Worm (Caenorhabditis elegans) whole organism, midembryonic: Measurements from ENCODE around the gene str-246.
"Not testable (repeated sequence)": the region's sequence is repeated elsewhere in the genome, so short reads cannot be mapped to it uniquely, and the experiment has no call there.

Experiments used
- T22C8.4 ChIP-seq: fragments of 200-800 bp; sonication (Bioruptor generic); IDR thresholded peaks from 2 replicates; pipeline ENCODE4 v1.3.6; 2022; ENCODE audit warnings: missing genetic modification characterization, missing compliant biosample characterization
- cog-1 ChIP-seq: sonication (generic microtip); optimal IDR thresholded peaks from 2 replicates; lab custom pipeline; 2016; ENCODE audit warnings: missing genetic modification characterization, missing compliant biosample characterization
- flt-1 ChIP-seq: fragments of 200-800 bp; sonication (Bioruptor generic); IDR thresholded peaks from 2 replicates; pipeline ENCODE4 v1.3.6; 2022; ENCODE audit warnings: missing genetic modification characterization, missing compliant biosample characterization
- klf-2 ChIP-seq: fragments of 200-800 bp; sonication (Bioruptor generic); conservative IDR thresholded peaks from 2 replicates; pipeline ENCODE4 v1.3.6; 2022; ENCODE audit warnings: missing genetic modification reagents, missing genetic modification characterization, missing compliant biosample characterization
- med-1 ChIP-seq: sonication (generic microtip); optimal IDR thresholded peaks from 2 replicates; lab custom pipeline; 2017; ENCODE audit warnings: missing genetic modification characterization, mild to moderate bottlenecking, missing compliant biosample characterization, antibody characterized with exemption, missing genetic modification reagents; ENCODE audit not compliant: insufficient read depth
- ref-1 ChIP-seq: fragments of 200-800 bp; sonication (Bioruptor generic); conservative IDR thresholded peaks from 2 replicates; pipeline ENCODE4 v1.3.6; 2022; ENCODE audit warnings: missing genetic modification reagents, missing genetic modification characterization, missing compliant biosample characterization
- tab-1 ChIP-seq: fragments of 200-800 bp; sonication (Bioruptor generic); IDR thresholded peaks from 2 replicates; pipeline ENCODE4 v1.3.6; 2022; ENCODE audit warnings: missing genetic modification characterization, missing compliant biosample characterization
- ztf-23 ChIP-seq: fragments of 200-800 bp; sonication (Bioruptor generic); IDR thresholded peaks from 2 replicates; pipeline ENCODE4 v1.3.6; 2022; ENCODE audit warnings: missing genetic modification reagents, missing genetic modification characterization, missing compliant biosample characterization
- ztf-29 ChIP-seq: fragments of 200-800 bp; sonication (Bioruptor generic); IDR thresholded peaks from 2 replicates; pipeline ENCODE4 v1.3.6; 2022; ENCODE audit warnings: missing genetic modification reagents, missing genetic modification characterization, missing compliant biosample characterization

str-246 gene

ce11 chrIII:11077404-11077803 is at the start of gene str-246:
str-246 (plus strand) TSS chrIII:11077704.
- TF ChIP-seq cog-1 (tag; lab: Kevin White, UChicago) (no peak), ztf-23 (GFP tag; lab: Robert Waterston, UW) (no peak), flt-1 (GFP tag; lab: Robert Waterston, UW) (no peak), tab-1 (GFP tag; lab: Robert Waterston, UW) (no peak), ztf-29 (GFP tag; lab: Robert Waterston, UW) (no peak), med-1 (GFP tag; lab: Kevin White, UChicago) (no peak), klf-2 (no peak), T22C8.4 (GFP tag; lab: Robert Waterston, UW) (no peak), ref-1 (GFP tag; lab: Robert Waterston, UW) (no peak)

DNA sequence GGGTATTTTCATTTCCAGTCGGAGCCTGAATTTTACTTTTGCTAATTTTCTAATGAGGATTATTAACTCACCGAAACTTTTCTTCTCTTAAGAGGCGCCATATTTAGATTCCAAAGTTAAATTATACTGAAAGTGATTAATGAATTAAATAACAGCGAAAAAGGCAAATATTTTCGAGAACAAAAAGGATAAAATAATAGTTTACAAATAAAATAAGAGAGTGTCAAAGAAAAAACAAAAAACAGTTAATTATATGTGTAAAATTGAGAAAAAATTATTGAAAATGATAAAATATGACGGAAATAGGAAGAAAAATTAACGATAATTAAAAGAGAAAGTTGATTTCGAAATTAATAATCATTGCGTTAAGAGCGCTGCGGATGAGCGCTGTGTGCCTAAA is 48.2 kb upstream of the str-246 start, which contains the start of gene Y48A6B.8:
TSS of gene Y48A6B.8 (minus strand) at position 101 of the 400 bp plus-strand sequence.
- not testable (repeated sequence) for TF ChIP-seq klf-2; flt-1 (GFP tag; lab: Robert Waterston, UW); ref-1 (GFP tag; lab: Robert Waterston, UW)

- TF ChIP-seq flt-1 (GFP tag; lab: Robert Waterston, UW) (no peak), med-1 (GFP tag; lab: Kevin White, UChicago) (no peak), tab-1 (GFP tag; lab: Robert Waterston, UW) (no peak), ztf-23 (GFP tag; lab: Robert Waterston, UW) (no peak), klf-2 (no peak), ref-1 (GFP tag; lab: Robert Waterston, UW) (no peak), T22C8.4 (GFP tag; lab: Robert Waterston, UW) (no peak), cog-1 (tag; lab: Kevin White, UChicago) (no peak), ztf-29 (GFP tag; lab: Robert Waterston, UW) (no peak)
Measured at ce11 chrIII:11031309-11031708, 46.2 kb upstream of the str-246 start, which contains the start of gene Y48A6B.14. Y48A6B.14 (plus strand) TSS chrIII:11031609.

- TF ChIP-seq flt-1 (GFP tag; lab: Robert Waterston, UW) (no peak), T22C8.4 (GFP tag; lab: Robert Waterston, UW) (no peak), ref-1 (GFP tag; lab: Robert Waterston, UW) (no peak), ztf-29 (GFP tag; lab: Robert Waterston, UW) (no peak), med-1 (GFP tag; lab: Kevin White, UChicago) (no peak), cog-1 (tag; lab: Kevin White, UChicago) (no peak), tab-1 (GFP tag; lab: Robert Waterston, UW) (no peak), ztf-23 (GFP tag; lab: Robert Waterston, UW) (no peak), klf-2 (no peak)
Measured at ce11 chrIII:11032872-11033271, 44.6 kb upstream of the str-246 start, which contains the start of gene Y48A6B.9. Y48A6B.9 (plus strand) TSS chrIII:11033172.

- TF ChIP-seq ztf-23 (GFP tag; lab: Robert Waterston, UW) (peak; percentile 58; the same call in 1 of the 2 replicates), cog-1 (tag; lab: Kevin White, UChicago) (no peak), ref-1 (GFP tag; lab: Robert Waterston, UW) (no peak), T22C8.4 (GFP tag; lab: Robert Waterston, UW) (no peak), ztf-29 (GFP tag; lab: Robert Waterston, UW) (no peak), flt-1 (GFP tag; lab: Robert Waterston, UW) (peak; percentile 72), klf-2 (no peak), med-1 (GFP tag; lab: Kevin White, UChicago) (no peak), tab-1 (GFP tag; lab: Robert Waterston, UW) (no peak)
Measured at ce11 chrIII:11036132-11036531, 41.4 kb upstream of the str-246 start.

ce11 chrIII:11036640-11037039 is 40.9 kb upstream of the str-246 start, which contains the start of gene spat-2:
spat-2 (plus strand) TSS chrIII:11036940.
- no peak for TF ChIP-seq T22C8.4 (GFP tag; lab: Robert Waterston, UW)
- no peak for TF ChIP-seq med-1 (GFP tag; lab: Kevin White, UChicago)
- no peak for TF ChIP-seq flt-1 (GFP tag; lab: Robert Waterston, UW)
- TF ChIP-seq tab-1 (GFP tag; lab: Robert Waterston, UW): no peak
- no peak for TF ChIP-seq ztf-29 (GFP tag; lab: Robert Waterston, UW)
- TF ChIP-seq klf-2: no peak
- TF ChIP-seq ref-1 (GFP tag; lab: Robert Waterston, UW): no peak

- TF ChIP-seq tab-1 (GFP tag; lab: Robert Waterston, UW) (no peak), ztf-29 (GFP tag; lab: Robert Waterston, UW) (no peak), flt-1 (GFP tag; lab: Robert Waterston, UW) (no peak), med-1 (GFP tag; lab: Kevin White, UChicago) (no peak), T22C8.4 (GFP tag; lab: Robert Waterston, UW) (no peak), ztf-23 (GFP tag; lab: Robert Waterston, UW) (no peak), cog-1 (tag; lab: Kevin White, UChicago) (no peak), klf-2 (no peak), ref-1 (GFP tag; lab: Robert Waterston, UW) (no peak)
Measured at ce11 chrIII:11039250-11039649, 38.3 kb upstream of the str-246 start.

- TF ChIP-seq med-1 (GFP tag; lab: Kevin White, UChicago) (no peak), ref-1 (GFP tag; lab: Robert Waterston, UW) (no peak), klf-2 (no peak), tab-1 (GFP tag; lab: Robert Waterston, UW) (no peak), ztf-29 (GFP tag; lab: Robert Waterston, UW) (no peak), cog-1 (tag; lab: Kevin White, UChicago) (no peak), T22C8.4 (GFP tag; lab: Robert Waterston, UW) (no peak)
Measured at ce11 chrIII:11040606-11041005, 36.9 kb upstream of the str-246 start.

- TF ChIP-seq cog-1 (tag; lab: Kevin White, UChicago) (no peak), ztf-23 (GFP tag; lab: Robert Waterston, UW) (no peak), ztf-29 (GFP tag; lab: Robert Waterston, UW) (no peak), T22C8.4 (GFP tag; lab: Robert Waterston, UW) (no peak), tab-1 (GFP tag; lab: Robert Waterston, UW) (no peak), ref-1 (GFP tag; lab: Robert Waterston, UW) (no peak)
Measured at ce11 chrIII:11045196-11045595, 32.3 kb upstream of the str-246 start.
